Worm (Caenorhabditis elegans) whole organism, L1 larva: ENCODE data around the gene sdpn-1.
A peak's percentile ranks its signal among the peaks of the same experiment; 100 is the strongest.

Experiments
- C04F5.9 ChIP-seq: sonication (generic microtip); optimal IDR thresholded peaks from 2 replicates; lab custom pipeline; 2016; ENCODE audit warnings: missing genetic modification characterization, missing compliant biosample characterization
- C16A3.4 ChIP-seq: fragments of 150-350 bp; optimal IDR thresholded peaks from 2 replicates; lab custom pipeline; 2014; ENCODE audit warnings: missing biosample characterization, missing genetic modification characterization
- C34B4.2 ChIP-seq: sonication (generic microtip); optimal IDR thresholded peaks from 2 replicates; lab custom pipeline; 2017; ENCODE audit warnings: mild to moderate bottlenecking, missing genetic modification characterization, missing compliant biosample characterization
- F16B12.6 ChIP-seq: fragments of 150-350 bp; optimal IDR thresholded peaks from 2 replicates; lab custom pipeline; 2014; ENCODE audit warnings: missing biosample characterization, missing genetic modification characterization
- aha-1 ChIP-seq: fragments of 150-350 bp; optimal IDR thresholded peaks from 2 replicates; lab custom pipeline; 2014; ENCODE audit warnings: missing biosample characterization, missing genetic modification characterization
- alr-1 ChIP-seq: fragments of 200-800 bp; sonication (Bioruptor generic); optimal IDR thresholded peaks from 2 replicates; lab custom pipeline; 2018; ENCODE audit warnings: borderline replicate concordance, mild to moderate bottlenecking, missing genetic modification characterization, missing compliant biosample characterization
- aly-2 ChIP-seq: fragments of 150-350 bp; optimal IDR thresholded peaks from 2 replicates; lab custom pipeline; 2014; ENCODE audit warnings: missing biosample characterization, missing genetic modification characterization
- blmp-1 ChIP-seq: fragments of 150-350 bp; optimal IDR thresholded peaks from 2 replicates; lab custom pipeline; 2014; ENCODE audit warnings: missing biosample characterization, missing genetic modification characterization
- ces-1 ChIP-seq: fragments of 150-350 bp; optimal IDR thresholded peaks from 2 replicates; lab custom pipeline; 2014; ENCODE audit warnings: missing biosample characterization, missing genetic modification reagents, missing genetic modification characterization
- dpl-1 ChIP-seq, 3 experiments: fragments of 150-350 bp in 2 of 3; sonication (generic microtip) in 1 of 3; optimal IDR thresholded peaks; 2 replicates each; lab custom pipeline; 2014 to 2017; ENCODE audit warnings: missing biosample characterization in 3 of 3, missing genetic modification characterization in 3 of 3, missing genetic modification reagents in 3 of 3
- dsc-1 ChIP-seq: sonication (generic microtip); optimal IDR thresholded peaks from 2 replicates; lab custom pipeline; 2016; ENCODE audit warnings: mild to moderate bottlenecking, missing genetic modification characterization, missing compliant biosample characterization
- efl-1 ChIP-seq, 4 experiments: fragments of 150-350 bp; optimal IDR thresholded peaks in 3 of 4; peaks in 1 of 4; 1 replicate in 1 of 4; 2 replicates in 3 of 4; lab custom pipeline; 2014; ENCODE audit warnings: missing biosample characterization in 2 of 4, missing genetic modification characterization in 2 of 4, missing genetic modification reagents in 2 of 4
- efl-3 ChIP-seq: fragments of 200-800 bp; sonication (Bioruptor generic); optimal IDR thresholded peaks from 2 replicates; lab custom pipeline; 2018; ENCODE audit warnings: mild to moderate bottlenecking, missing genetic modification characterization, missing compliant biosample characterization
- ets-5 ChIP-seq: fragments of 200-800 bp; sonication (Bioruptor generic); IDR thresholded peaks from 2 replicates; pipeline ENCODE4 v1.3.6; 2022; ENCODE audit warnings: missing genetic modification characterization, missing compliant biosample characterization
- fos-1 ChIP-seq: fragments of 150-350 bp; optimal IDR thresholded peaks from 2 replicates; lab custom pipeline; 2014; ENCODE audit warnings: missing biosample characterization, missing genetic modification characterization
- grh-1 ChIP-seq: fragments of 200-800 bp; sonication (Bioruptor generic); IDR thresholded peaks from 2 replicates; pipeline ENCODE4 v1.3.6; 2022; ENCODE audit warnings: missing genetic modification reagents, missing genetic modification characterization, missing compliant biosample characterization
- hlh-4 ChIP-seq: sonication (generic microtip); optimal IDR thresholded peaks from 2 replicates; lab custom pipeline; 2016; ENCODE audit warnings: mild to moderate bottlenecking, missing genetic modification characterization, missing compliant biosample characterization
- irx-1 ChIP-seq: sonication (generic microtip); optimal IDR thresholded peaks from 2 replicates; lab custom pipeline; 2016; ENCODE audit warnings: missing genetic modification characterization, missing compliant biosample characterization
- isw-1 ChIP-seq: fragments of 200-800 bp; sonication (Bioruptor generic); IDR thresholded peaks from 2 replicates; pipeline ENCODE4 v1.3.6; 2022; ENCODE audit warnings: missing genetic modification characterization, missing compliant biosample characterization
- jun-1 ChIP-seq: fragments of 150-350 bp; optimal IDR thresholded peaks from 2 replicates; lab custom pipeline; 2014; ENCODE audit warnings: missing biosample characterization, missing genetic modification reagents, missing genetic modification characterization
- lin-13 ChIP-seq: fragments of 150-350 bp; optimal IDR thresholded peaks from 2 replicates; lab custom pipeline; 2014; ENCODE audit warnings: missing biosample characterization, missing genetic modification reagents, missing genetic modification characterization
- lin-15B ChIP-seq: fragments of 150-350 bp; sonication (generic microtip); optimal IDR thresholded peaks from 3 replicates; lab custom pipeline; 2014; ENCODE audit warnings: missing biosample characterization, missing genetic modification characterization
- lin-35 ChIP-seq, 2 experiments: fragments of 150-350 bp; optimal IDR thresholded peaks; 2 replicates each; lab custom pipeline; 2014; ENCODE audit warnings: missing biosample characterization in 2 of 2, missing genetic modification characterization in 2 of 2, missing genetic modification reagents in 2 of 2
- lir-3 ChIP-seq: sonication (generic microtip); optimal IDR thresholded peaks from 2 replicates; lab custom pipeline; 2016; ENCODE audit warnings: mild to moderate bottlenecking, missing genetic modification characterization, moderate library complexity, missing compliant biosample characterization; ENCODE audit not compliant: poor library complexity
- lsy-2 ChIP-seq, 2 experiments: fragments of 150-350 bp; optimal IDR thresholded peaks; 2 replicates each; lab custom pipeline; 2014; ENCODE audit warnings: missing biosample characterization in 2 of 2, missing genetic modification characterization in 2 of 2
- mep-1 ChIP-seq: fragments of 150-350 bp; optimal IDR thresholded peaks from 2 replicates; lab custom pipeline; 2014; ENCODE audit warnings: missing biosample characterization, missing genetic modification characterization
- nhr-12 ChIP-seq: sonication (generic microtip); optimal IDR thresholded peaks from 2 replicates; lab custom pipeline; 2017; ENCODE audit warnings: missing biosample characterization, missing genetic modification characterization
- nhr-19 ChIP-seq: fragments of 200-800 bp; sonication (Bioruptor generic); conservative IDR thresholded peaks from 2 replicates; pipeline ENCODE4 v1.3.6; 2022; ENCODE audit warnings: missing genetic modification characterization, missing compliant biosample characterization
- nhr-237 ChIP-seq: fragments of 150-350 bp; optimal IDR thresholded peaks from 2 replicates; lab custom pipeline; 2014; ENCODE audit warnings: missing biosample characterization, missing genetic modification characterization
- nhr-47 ChIP-seq: sonication (generic microtip); optimal IDR thresholded peaks from 2 replicates; lab custom pipeline; 2016; ENCODE audit warnings: mild to moderate bottlenecking, missing genetic modification characterization, moderate library complexity, missing compliant biosample characterization
- nhr-71 ChIP-seq: sonication (generic microtip); optimal IDR thresholded peaks from 2 replicates; lab custom pipeline; 2016; ENCODE audit warnings: mild to moderate bottlenecking, missing genetic modification characterization, moderate library complexity, missing compliant biosample characterization
- nhr-76 ChIP-seq: sonication (generic microtip); optimal IDR thresholded peaks from 2 replicates; lab custom pipeline; 2017; ENCODE audit warnings: missing biosample characterization, missing genetic modification characterization
- nhr-77 ChIP-seq: fragments of 150-350 bp; optimal IDR thresholded peaks from 2 replicates; lab custom pipeline; 2014; ENCODE audit warnings: missing biosample characterization, missing genetic modification characterization
- nhr-84 ChIP-seq: sonication (generic microtip); optimal IDR thresholded peaks from 2 replicates; lab custom pipeline; 2017; ENCODE audit warnings: missing biosample characterization, missing genetic modification characterization
- nhr-90 ChIP-seq: sonication (generic microtip); optimal IDR thresholded peaks from 2 replicates; lab custom pipeline; 2016; ENCODE audit warnings: mild to moderate bottlenecking, missing genetic modification characterization, missing compliant biosample characterization; ENCODE audit not compliant: poor library complexity
- pax-3 ChIP-seq: fragments of 200-800 bp; sonication (Bioruptor generic); optimal IDR thresholded peaks from 2 replicates; lab custom pipeline; 2018; ENCODE audit warnings: mild to moderate bottlenecking, missing genetic modification characterization, moderate library complexity, missing compliant biosample characterization
- pqm-1 ChIP-seq: sonication (generic microtip); optimal IDR thresholded peaks from 3 replicates; lab custom pipeline; 2017; ENCODE audit warnings: missing biosample characterization, missing genetic modification characterization
- rnt-1 ChIP-seq: sonication (generic microtip); optimal IDR thresholded peaks from 2 replicates; lab custom pipeline; 2016; ENCODE audit warnings: mild to moderate bottlenecking, missing genetic modification characterization, moderate library complexity, missing compliant biosample characterization
- snpc-4 ChIP-seq: fragments of 150-350 bp; optimal IDR thresholded peaks from 2 replicates; lab custom pipeline; 2014; ENCODE audit warnings: missing biosample characterization, missing genetic modification characterization
- sup-37 ChIP-seq: fragments of 200-800 bp; sonication (Bioruptor generic); optimal IDR thresholded peaks from 2 replicates; lab custom pipeline; 2018; ENCODE audit warnings: mild to moderate bottlenecking, missing genetic modification characterization, missing compliant biosample characterization
- swsn-7 ChIP-seq: sonication (generic microtip); optimal IDR thresholded peaks from 2 replicates; lab custom pipeline; 2016; ENCODE audit warnings: missing genetic modification characterization, missing compliant biosample characterization
- tbx-2 ChIP-seq: sonication (generic microtip); optimal IDR thresholded peaks from 2 replicates; lab custom pipeline; 2016; ENCODE audit warnings: missing genetic modification characterization, missing compliant biosample characterization
- tlp-1 ChIP-seq: fragments of 150-350 bp; optimal IDR thresholded peaks from 2 replicates; lab custom pipeline; 2014; ENCODE audit warnings: missing biosample characterization, missing genetic modification characterization
- unc-30 ChIP-seq: sonication (generic microtip); optimal IDR thresholded peaks from 2 replicates; lab custom pipeline; 2017; ENCODE audit warnings: missing biosample characterization, missing genetic modification characterization
- unc-86 ChIP-seq: sonication (generic microtip); optimal IDR thresholded peaks from 2 replicates; lab custom pipeline; 2016; ENCODE audit warnings: missing genetic modification characterization, missing compliant biosample characterization
- vab-15 ChIP-seq: sonication (generic microtip); optimal IDR thresholded peaks from 2 replicates; lab custom pipeline; 2017; ENCODE audit warnings: missing genotype, mild to moderate bottlenecking, missing genetic modification characterization, missing compliant biosample characterization
- zag-1 ChIP-seq: fragments of 150-350 bp; optimal IDR thresholded peaks from 2 replicates; lab custom pipeline; 2014; ENCODE audit warnings: missing biosample characterization, missing genetic modification characterization
- zip-4 ChIP-seq: fragments of 200-800 bp; sonication (Bioruptor generic); optimal IDR thresholded peaks from 2 replicates; lab custom pipeline; 2018; ENCODE audit warnings: mild to moderate bottlenecking, missing genetic modification characterization, moderate library complexity, missing compliant biosample characterization
- ztf-11 ChIP-seq, 2 experiments: sonication (generic microtip); optimal IDR thresholded peaks; 2 replicates each; lab custom pipeline; 2016 to 2017; ENCODE audit warnings: missing genetic modification characterization in 2 of 2, missing biosample characterization in 1 of 2, missing compliant biosample characterization in 1 of 2

The sdpn-1 gene

ce11 chrX:8021609-8022008 is 23.6 kb upstream of the sdpn-1 start (continued):
- TF ChIP-seq C04F5.9 (tag; lab: Kevin White, UChicago): peak; percentile 7
- TF ChIP-seq nhr-90 (tag; lab: Kevin White, UChicago): peak; percentile 54
- peak in 1 of 2 experiments; percentile 62 for TF ChIP-seq ztf-11 (tag; optimal IDR thresholded peaks at IDR 0.05; lab: Kevin White, UChicago)
- TF ChIP-seq nhr-77 (tag; lab: Kevin White, UChicago): no peak
- TF ChIP-seq vab-15 (tag; lab: Kevin White, UChicago): no peak
- TF ChIP-seq nhr-76 (tag; lab: Kevin White, UChicago): no peak
- peak; percentile 16; the same call in 1 of the 2 replicates for TF ChIP-seq isw-1
- TF ChIP-seq irx-1 (tag; lab: Kevin White, UChicago): peak; percentile 68
- TF ChIP-seq tbx-2: peak; percentile 90
- TF ChIP-seq F16B12.6 (tag; lab: Kevin White, UChicago): no peak
- no peak for TF ChIP-seq nhr-237
- TF ChIP-seq blmp-1: no peak
- peak; percentile 91 for TF ChIP-seq rnt-1 (tag; lab: Kevin White, UChicago)
- peak; percentile 94 for TF ChIP-seq dsc-1 (tag; lab: Kevin White, UChicago)
- TF ChIP-seq lin-15B: no peak
- TF ChIP-seq nhr-19 (GFP tag; lab: Robert Waterston, UW): peak; percentile 88
- TF ChIP-seq unc-86: peak; percentile 88
- peak; percentile 61 for TF ChIP-seq aha-1
- TF ChIP-seq swsn-7 (tag; lab: Kevin White, UChicago): peak; percentile 87
- peak; percentile 26 for TF ChIP-seq snpc-4 (tag; lab: Kevin White, UChicago)
- TF ChIP-seq grh-1 (GFP tag; lab: Robert Waterston, UW): no peak
- TF ChIP-seq C34B4.2 (tag; lab: Kevin White, UChicago): no peak
- TF ChIP-seq lir-3 (tag; lab: Kevin White, UChicago): peak; percentile 83
- peak; percentile 66 for TF ChIP-seq mep-1 (tag; lab: Kevin White, UChicago)
- no peak for TF ChIP-seq alr-1 (tag; lab: Kevin White, UChicago)
- TF ChIP-seq lin-13: peak; percentile 63
- TF ChIP-seq pax-3 (tag; lab: Kevin White, UChicago): peak; percentile 84
- peak; percentile 78 to 79 for TF ChIP-seq lsy-2 (tag; optimal IDR thresholded peaks at IDR 0.05; lab: Kevin White, UChicago)
- no peak for TF ChIP-seq efl-3
- TF ChIP-seq ces-1 (GFP tag; lab: Kevin White, UChicago): no peak
- TF ChIP-seq lin-35 (GFP tag; optimal IDR thresholded peaks at IDR 0.05; lab: Kevin White, UChicago): peak; percentile 25 to 49
- no peak for TF ChIP-seq aly-2

DNA sequence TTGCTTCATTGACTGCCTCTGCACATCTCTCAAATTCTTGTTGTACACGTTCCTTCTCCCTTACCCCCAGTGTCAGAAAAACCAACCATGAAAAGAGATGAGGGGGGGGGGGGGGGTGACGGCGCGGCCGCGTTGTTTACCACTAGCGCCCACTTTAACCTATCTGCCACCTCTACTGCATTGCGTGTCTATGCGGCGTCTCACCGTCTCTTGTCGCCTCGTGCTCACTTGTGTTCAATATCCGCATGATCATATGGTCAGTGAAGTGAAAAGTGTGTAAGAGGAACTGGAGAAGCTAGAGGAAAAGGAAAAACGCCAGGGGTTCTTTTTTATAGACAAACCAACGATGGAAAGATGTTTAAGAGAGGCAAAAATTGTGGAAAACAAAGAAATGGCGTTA is 21.6 kb upstream of the sdpn-1 start:
- TF ChIP-seq sup-37: peak; percentile 61
- peak; percentile 43 for TF ChIP-seq zip-4 (GFP tag; lab: Kevin White, UChicago)
- peak; percentile 93 for TF ChIP-seq blmp-1
- peak; percentile 93 for TF ChIP-seq rnt-1 (tag; lab: Kevin White, UChicago)
- TF ChIP-seq pax-3 (tag; lab: Kevin White, UChicago): peak; percentile 66
- TF ChIP-seq pqm-1 (tag; lab: Kevin White, UChicago): no peak
- peak; percentile 61 for TF ChIP-seq fos-1 (tag; lab: Kevin White, UChicago)
- peak; percentile 80 for TF ChIP-seq C16A3.4 (tag; lab: Kevin White, UChicago)
- TF ChIP-seq hlh-4 (tag; lab: Kevin White, UChicago): no peak
- peak; percentile 86 for TF ChIP-seq nhr-47 (tag; lab: Kevin White, UChicago)
- peak; percentile 96 for TF ChIP-seq nhr-71 (tag; lab: Kevin White, UChicago)
- no peak for TF ChIP-seq unc-30
- TF ChIP-seq efl-1 (optimal IDR thresholded peaks at IDR 0.05; lab: Kevin White, UChicago): peak; percentile 45 to 60
- peak in 1 of 2 experiments; percentile 43 for TF ChIP-seq efl-1 (GFP tag; optimal IDR thresholded peaks at IDR 0.05 in 1 of 2; lab: Kevin White, UChicago)
- no peak for TF ChIP-seq ets-5 (GFP tag; lab: Robert Waterston, UW)
- no peak for TF ChIP-seq efl-3
- no peak for TF ChIP-seq nhr-237
- TF ChIP-seq aha-1: peak; percentile 31
- peak; percentile 87 for TF ChIP-seq swsn-7 (tag; lab: Kevin White, UChicago)
- no peak for TF ChIP-seq nhr-84 (tag; lab: Kevin White, UChicago)
- TF ChIP-seq nhr-90 (tag; lab: Kevin White, UChicago): peak; percentile 72
- TF ChIP-seq jun-1 (tag; lab: Kevin White, UChicago): peak; percentile 80
- TF ChIP-seq vab-15 (tag; lab: Kevin White, UChicago): peak; percentile 73
- peak; percentile 11 for TF ChIP-seq snpc-4 (tag; lab: Kevin White, UChicago)
- no peak for TF ChIP-seq nhr-12 (tag; lab: Kevin White, UChicago)
- TF ChIP-seq ces-1 (GFP tag; lab: Kevin White, UChicago): no peak
- no peak for TF ChIP-seq C04F5.9 (tag; lab: Kevin White, UChicago)
- TF ChIP-seq dpl-1 (GFP tag; optimal IDR thresholded peaks at IDR 0.05; lab: Kevin White, UChicago): peak; percentile 22 to 45 (median 39)
- TF ChIP-seq aly-2: no peak
- TF ChIP-seq F16B12.6 (tag; lab: Kevin White, UChicago): no peak
- no peak for TF ChIP-seq zag-1 (tag; lab: Kevin White, UChicago)
- no peak for TF ChIP-seq alr-1 (tag; lab: Kevin White, UChicago)
- TF ChIP-seq tlp-1 (tag; lab: Kevin White, UChicago): no peak
